Fruit fly (Drosophila melanogaster): Measurements from ENCODE around the gene CG4766.

Gene CG4766

dm6 chrX:5972030-5972429 is 28.6 kb downstream of the CG4766 start (continued):
- no peak for TF ChIP-seq CG2116 (GFP tag; optimal IDR thresholded peaks at IDR 0.05)
- TF ChIP-seq emc (GFP tag; optimal IDR thresholded peaks at IDR 0.05), result no peak
- TF ChIP-seq usp (GFP tag; optimal IDR thresholded peaks at IDR 0.05), result no peak
- peak; percentile 13 for TF ChIP-seq CG12769 (tag; optimal IDR thresholded peaks at IDR 0.05)
- no peak for TF ChIP-seq CG9817 (tag; optimal IDR thresholded peaks at IDR 0.05)
- no peak for TF ChIP-seq mld (GFP tag; IDR thresholded peaks at IDR 0.05; ENCODE audit: partially characterized antibody)
- TF ChIP-seq ash1 (GFP tag; optimal IDR thresholded peaks at IDR 0.05), result no peak
- no peak for TF ChIP-seq CG18619 (GFP tag; optimal IDR thresholded peaks at IDR 0.05)
- TF ChIP-seq CG11085 (GFP tag; IDR thresholded peaks at IDR 0.05), result no peak
- peak; percentile 46 for TF ChIP-seq unpg (GFP tag; optimal IDR thresholded peaks at IDR 0.05)
- no peak for TF ChIP-seq tup (GFP tag; optimal IDR thresholded peaks at IDR 0.05)
- no peak for TF ChIP-seq luna (GFP tag; optimal IDR thresholded peaks at IDR 0.05)
- no peak for TF ChIP-seq CG6813 (GFP tag; optimal IDR thresholded peaks at IDR 0.05)
- no peak for TF ChIP-seq HmgZ (tag; optimal IDR thresholded peaks at IDR 0.05)
- TF ChIP-seq onecut (GFP tag; IDR thresholded peaks at IDR 0.05), result peak; percentile 20
- TF ChIP-seq da (GFP tag; optimal IDR thresholded peaks at IDR 0.05), result no peak
- no peak for TF ChIP-seq odd (GFP tag; optimal IDR thresholded peaks at IDR 0.05)
- peak; percentile 41 for TF ChIP-seq CG17359 (tag; optimal IDR thresholded peaks at IDR 0.05)
- no peak for TF ChIP-seq gro (GFP tag; optimal IDR thresholded peaks at IDR 0.05)
- no peak for TF ChIP-seq Sry-δ (GFP tag; optimal IDR thresholded peaks at IDR 0.05)
- TF ChIP-seq gcm2 (GFP tag; optimal IDR thresholded peaks at IDR 0.05), result no peak
- TF ChIP-seq nerfin-2 (GFP tag; IDR thresholded peaks at IDR 0.05; ENCODE audit: partially characterized antibody), result no peak
- TF ChIP-seq NfI (GFP tag; optimal IDR thresholded peaks at IDR 0.05), result peak; percentile 19
- TF ChIP-seq knrl (GFP tag; IDR thresholded peaks at IDR 0.05; ENCODE audit: partially characterized antibody), result no peak
- peak; percentile 60 for TF ChIP-seq Sox102F (GFP tag; optimal IDR thresholded peaks at IDR 0.05)
- no peak for TF ChIP-seq Asciz (GFP tag; optimal IDR thresholded peaks at IDR 0.05)
- TF ChIP-seq CG34224 (GFP tag; IDR thresholded peaks at IDR 0.05; ENCODE audit: partially characterized antibody), result no peak
- no peak for TF ChIP-seq CG3726 (GFP tag; IDR thresholded peaks at IDR 0.05)
- TF ChIP-seq CG10147 (GFP tag; optimal IDR thresholded peaks at IDR 0.05), result no peak
- TF ChIP-seq Oaz (GFP tag; IDR thresholded peaks at IDR 0.05), result no peak
- TF ChIP-seq CG8281 (tag; optimal IDR thresholded peaks at IDR 0.05), result no peak
- no peak for TF ChIP-seq CG30020 (tag; optimal IDR thresholded peaks at IDR 0.05)
- TF ChIP-seq jing (GFP tag; optimal IDR thresholded peaks at IDR 0.05), result peak; percentile 48
- no peak for TF ChIP-seq CG4707 (GFP tag; optimal IDR thresholded peaks at IDR 0.05)
- peak; percentile 18 to 70 for TF ChIP-seq bsh (GFP tag; optimal IDR thresholded peaks at IDR 0.05)
- no peak for TF ChIP-seq NFAT (GFP tag; IDR thresholded peaks at IDR 0.05)
- no peak for TF ChIP-seq CG2202 (tag; optimal IDR thresholded peaks at IDR 0.05)
- TF ChIP-seq CG6175 (GFP tag; IDR thresholded peaks at IDR 0.05), result no peak
- TF ChIP-seq CrebB (tag; optimal IDR thresholded peaks at IDR 0.05), result no peak
- no peak for TF ChIP-seq shn (GFP tag; optimal IDR thresholded peaks at IDR 0.05)
- TF ChIP-seq CG4617 (GFP tag; optimal IDR thresholded peaks at IDR 0.05; ENCODE audit: borderline replicate concordance), result no peak
- no peak for TF ChIP-seq pho (GFP tag; optimal IDR thresholded peaks at IDR 0.05)
- TF ChIP-seq Dref (GFP tag; IDR thresholded peaks at IDR 0.05), result no peak
- TF ChIP-seq ab (GFP tag; optimal IDR thresholded peaks at IDR 0.05), result no peak
- TF ChIP-seq CG1603 (tag; optimal IDR thresholded peaks at IDR 0.05), result peak; percentile 67
- TF ChIP-seq CG7357 (GFP tag; IDR thresholded peaks at IDR 0.05), result 0 out of 3 replicates have a peak, but pooled peaks have one; percentile 20
- no peak for TF ChIP-seq Camta (GFP tag; optimal IDR thresholded peaks at IDR 0.05)
- no peak for TF ChIP-seq ro (GFP tag; IDR thresholded peaks at IDR 0.05)
- TF ChIP-seq CG3163 (GFP tag; optimal IDR thresholded peaks at IDR 0.05), result no peak
- TF ChIP-seq CG15011 (GFP tag; optimal IDR thresholded peaks at IDR 0.05), result no peak
- TF ChIP-seq yki (optimal IDR thresholded peaks at IDR 0.05), result no peak

Data from whole organism, embryonic.